Fruit fly (Drosophila melanogaster): ENCODE measurements around the gene swm.
A peak's percentile ranks its signal among the peaks of the same experiment; 100 is the strongest.

swm gene

DNA sequence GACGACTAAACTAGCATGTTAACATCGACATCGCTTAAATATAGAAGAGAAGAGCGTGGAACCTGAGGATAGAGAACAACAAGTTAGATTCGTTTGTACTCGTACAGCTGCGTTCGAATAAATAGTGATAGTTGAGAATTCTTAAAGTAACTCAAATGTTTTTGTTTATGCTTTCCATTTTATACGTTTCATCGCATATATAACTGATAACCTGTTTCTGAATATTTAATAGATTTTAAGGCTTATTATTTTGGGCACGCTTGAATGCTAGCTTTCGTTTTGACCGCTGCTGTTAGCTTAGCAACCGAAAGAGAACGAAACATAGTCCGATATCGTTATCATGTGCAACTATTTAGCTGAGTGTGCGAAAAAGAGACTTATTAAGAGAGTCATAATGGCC lies 35.3 kb downstream of the swm start (continued):
- peak; percentile 98 for TF ChIP-seq Fer1 (GFP tag; optimal IDR thresholded peaks at IDR 0.05)
- no peak for TF ChIP-seq CG7745 (tag; optimal IDR thresholded peaks at IDR 0.05)
- TF ChIP-seq CG16779 (GFP tag; IDR thresholded peaks at IDR 0.05), result peak; percentile 98
- TF ChIP-seq CG8290 (GFP tag; optimal IDR thresholded peaks at IDR 0.05), result peak; percentile 24
- peak in 1 of 2 experiments; percentile 97 for TF ChIP-seq CG8290 (tag; optimal IDR thresholded peaks at IDR 0.05)
- TF ChIP-seq CG9215 (GFP tag; IDR thresholded peaks at IDR 0.05), result peak; percentile 95
- TF ChIP-seq CG11247 (GFP tag; IDR thresholded peaks at IDR 0.05), result peak; percentile 97
- TF ChIP-seq CG16815 (GFP tag; optimal IDR thresholded peaks at IDR 0.05), result peak; percentile 85
- TF ChIP-seq zfh2 (GFP tag; optimal IDR thresholded peaks at IDR 0.05), result peak; percentile 97
- TF ChIP-seq CG10267 (tag; optimal IDR thresholded peaks at IDR 0.05), result peak; percentile 86
- TF ChIP-seq CG12219 (GFP tag; optimal IDR thresholded peaks at IDR 0.05), result peak; percentile 93
- TF ChIP-seq usp (GFP tag; optimal IDR thresholded peaks at IDR 0.05), result no peak
- peak; percentile 93 for TF ChIP-seq CG32767 (GFP tag; IDR thresholded peaks at IDR 0.05)
- TF ChIP-seq ara (GFP tag; IDR thresholded peaks at IDR 0.05), result peak; percentile 90
- TF ChIP-seq tna (GFP tag; IDR thresholded peaks at IDR 0.05; ENCODE audit: partially characterized antibody), result no peak
- peak; percentile 77; the same call in 1 of the 2 replicates for TF ChIP-seq bowl (GFP tag; IDR thresholded peaks at IDR 0.05)
- peak; percentile 94 for TF ChIP-seq CG13775 (GFP tag; optimal IDR thresholded peaks at IDR 0.05)
- peak; percentile 98 for TF ChIP-seq schlank (tag; optimal IDR thresholded peaks at IDR 0.05)
- TF ChIP-seq salm (tag; optimal IDR thresholded peaks at IDR 0.05), result peak; percentile 89
- TF ChIP-seq pros (GFP tag; optimal IDR thresholded peaks at IDR 0.05), result no peak
- TF ChIP-seq Poxn (GFP tag; IDR thresholded peaks at IDR 0.05), result peak; percentile 96
- TF ChIP-seq Hey (tag; optimal IDR thresholded peaks at IDR 0.05), result peak; percentile 81
- TF ChIP-seq nom (GFP tag; optimal IDR thresholded peaks at IDR 0.05), result peak; percentile 86
- TF ChIP-seq luna (GFP tag; optimal IDR thresholded peaks at IDR 0.05), result peak; percentile 94
- peak; percentile 92 for TF ChIP-seq Camta (GFP tag; optimal IDR thresholded peaks at IDR 0.05)
- peak; percentile 59 for TF ChIP-seq dimm (GFP tag; IDR thresholded peaks at IDR 0.05)
- TF ChIP-seq emc (GFP tag; optimal IDR thresholded peaks at IDR 0.05), result peak; percentile 94
- peak; percentile 98 for TF ChIP-seq CG15269 (tag; optimal IDR thresholded peaks at IDR 0.05)
- peak; percentile 90 for TF ChIP-seq klu (GFP tag; IDR thresholded peaks at IDR 0.05)
- peak; percentile 98 for TF ChIP-seq Fer3 (tag; optimal IDR thresholded peaks at IDR 0.05)
- TF ChIP-seq CG1647 (GFP tag; optimal IDR thresholded peaks at IDR 0.05), result peak; percentile 89
- peak; percentile 92 for TF ChIP-seq CG6272 (GFP tag; IDR thresholded peaks at IDR 0.05)
- peak; percentile 88 for TF ChIP-seq Rx (GFP tag; IDR thresholded peaks at IDR 0.05)
- no peak for TF ChIP-seq stwl (tag; optimal IDR thresholded peaks at IDR 0.05)
- TF ChIP-seq CG10274 (GFP tag; optimal IDR thresholded peaks at IDR 0.05), result peak; percentile 86
- no peak for TF ChIP-seq HLH4C (GFP tag; IDR thresholded peaks at IDR 0.05; ENCODE audit: partially characterized antibody)
- no peak for TF ChIP-seq hb (GFP tag; IDR thresholded peaks at IDR 0.05; ENCODE audit: partially characterized antibody)
- peak; percentile 94 for TF ChIP-seq CG33213 (GFP tag; optimal IDR thresholded peaks at IDR 0.05)
- TF ChIP-seq grau (tag; optimal IDR thresholded peaks at IDR 0.05), result peak; percentile 96
- no peak for TF ChIP-seq CG14860 (GFP tag; IDR thresholded peaks at IDR 0.05; ENCODE audit: partially characterized antibody)
- TF ChIP-seq CG14441 (GFP tag; IDR thresholded peaks at IDR 0.05), result peak; percentile 97
- TF ChIP-seq hbn (GFP tag; IDR thresholded peaks at IDR 0.05; ENCODE audit: partially characterized antibody), result no peak
- peak; percentile 98 for TF ChIP-seq sob (GFP tag; IDR thresholded peaks at IDR 0.05)
- peak; percentile 95 for TF ChIP-seq her (GFP tag; optimal IDR thresholded peaks at IDR 0.05)
- peak; percentile 82 for TF ChIP-seq Awh (GFP tag; IDR thresholded peaks at IDR 0.05)
- TF ChIP-seq shn (GFP tag; optimal IDR thresholded peaks at IDR 0.05), result peak; percentile 82
- TF ChIP-seq CG13424 (tag; optimal IDR thresholded peaks at IDR 0.05), result peak; percentile 95
- TF ChIP-seq Hr78 (GFP tag; optimal IDR thresholded peaks at IDR 0.05), result peak in 1 of 2 experiments; percentile 50
- TF ChIP-seq toy (GFP tag; IDR thresholded peaks at IDR 0.05), result peak; percentile 92
- peak; percentile 98 for TF ChIP-seq sens (GFP tag)
- peak; percentile 62 for TF ChIP-seq btn (GFP tag; optimal IDR thresholded peaks at IDR 0.05)

All from whole organism, embryonic.